Fruit fly (Drosophila melanogaster) whole organism, adult: ENCODE measurements around the gene Sodh1.

Experiments used
- CG11617 ChIP-seq: fragments of 200-800 bp; sonication (Bioruptor generic); optimal IDR thresholded peaks from 2 replicates; lab custom pipeline; 2017; ENCODE audit warnings: mild to moderate bottlenecking, missing biosample characterization, missing genetic modification reagents, missing genetic modification characterization
- CG1620 ChIP-seq: fragments of 200-800 bp; sonication (Bioruptor generic); optimal IDR thresholded peaks from 2 replicates; lab custom pipeline; 2016; ENCODE audit warnings: missing biosample characterization, missing genetic modification characterization
- CG33017 ChIP-seq: fragments of 200-800 bp; sonication (Bioruptor generic); optimal IDR thresholded peaks from 2 replicates; lab custom pipeline; 2018; ENCODE audit warnings: missing biosample characterization, mild to moderate bottlenecking, missing genetic modification characterization, moderate library complexity
- CG5204 ChIP-seq: fragments of 200-800 bp; sonication (Bioruptor generic); optimal IDR thresholded peaks from 2 replicates; lab custom pipeline; 2016; ENCODE audit warnings: missing biosample characterization, missing genetic modification characterization
- CG7045 ChIP-seq: fragments of 200-800 bp; sonication (Bioruptor generic); optimal IDR thresholded peaks from 2 replicates; lab custom pipeline; 2017; ENCODE audit warnings: missing biosample characterization, mild to moderate bottlenecking, missing genetic modification characterization
- Clk ChIP-seq: fragments of 200-800 bp; sonication (Bioruptor generic); optimal IDR thresholded peaks from 2 replicates; lab custom pipeline; 2017; ENCODE audit warnings: missing biosample characterization, missing genetic modification characterization
- Hr96 ChIP-seq: fragments of 200-800 bp; sonication (Bioruptor generic); optimal IDR thresholded peaks from 2 replicates; lab custom pipeline; 2016; ENCODE audit warnings: missing biosample characterization, missing genetic modification characterization
- Mnt ChIP-seq: fragments of 200-800 bp; sonication (Bioruptor generic); optimal IDR thresholded peaks from 2 replicates; lab custom pipeline; 2016; ENCODE audit warnings: missing biosample characterization, mild to moderate bottlenecking, missing genetic modification characterization
- bab1 ChIP-seq: fragments of 200-800 bp; sonication (Bioruptor generic); optimal IDR thresholded peaks from 3 replicates; lab custom pipeline; 2019; ENCODE audit warnings: missing biosample characterization, mild to moderate bottlenecking, missing genetic modification characterization, moderate library complexity
- cic ChIP-seq: fragments of 200-800 bp; sonication (Bioruptor generic); optimal IDR thresholded peaks from 2 replicates; lab custom pipeline; 2017; ENCODE audit warnings: missing biosample characterization, mild to moderate bottlenecking, missing genetic modification characterization, moderate library complexity
- cnc ChIP-seq, 2 experiments: fragments of >200 bp; optimal IDR thresholded peaks; 2 replicates each; lab custom pipeline; 2017
- kay ChIP-seq: fragments of 200-800 bp; sonication (Bioruptor generic); peaks from one replicate; lab custom pipeline; 2016; ENCODE audit warnings: missing biosample characterization, missing genetic modification characterization, borderline replicate concordance
- ovo ChIP-seq: fragments of 200-800 bp; sonication (Bioruptor generic); optimal IDR thresholded peaks from 2 replicates; lab custom pipeline; 2016; ENCODE audit warnings: missing biosample characterization, missing genetic modification characterization
- tj ChIP-seq: fragments of 200-800 bp; sonication (Bioruptor generic); optimal IDR thresholded peaks from 3 replicates; lab custom pipeline; 2017; ENCODE audit warnings: missing biosample characterization, mild to moderate bottlenecking, missing genetic modification characterization, moderate library complexity

dm6 chr3R:7006934-7007333 is 45.2 kb upstream of the Sodh1 start:
- TF ChIP-seq Mnt (GFP tag; lab: Kevin White, UChicago) (no peak), Hr96 (no peak), ovo (no peak), CG7045 (GFP tag; lab: Kevin White, UChicago) (no peak), CG33017 (no peak), bab1 (GFP tag; lab: Kevin White, UChicago) (no peak), Clk (GFP tag; lab: Kevin White, UChicago) (no peak), CG1620 (GFP tag; lab: Kevin White, UChicago) (no peak), cnc (optimal IDR thresholded peaks at IDR 0.05; lab: Kevin White, UChicago) (no peak), cic (GFP tag; lab: Kevin White, UChicago) (no peak), kay (GFP tag; lab: Kevin White, UChicago) (no peak), CG11617 (GFP tag; lab: Kevin White, UChicago) (no peak), CG5204 (GFP tag; lab: Kevin White, UChicago) (no peak), tj (GFP tag; lab: Kevin White, UChicago) (no peak)
